Worm (Caenorhabditis elegans) whole organism, dauer: ENCODE measurements around the gene gst-33.
"Not testable (repeated sequence)": the region's sequence is repeated elsewhere in the genome, so short reads cannot be mapped to it uniquely, and the experiment has no call there.

Source experiments
- unc-62 ChIP-seq: sonication (generic microtip); optimal IDR thresholded peaks from 2 replicates; lab custom pipeline; 2017; ENCODE audit warnings: missing biosample characterization, missing genetic modification reagents, missing genetic modification characterization

Gene gst-33

DNA sequence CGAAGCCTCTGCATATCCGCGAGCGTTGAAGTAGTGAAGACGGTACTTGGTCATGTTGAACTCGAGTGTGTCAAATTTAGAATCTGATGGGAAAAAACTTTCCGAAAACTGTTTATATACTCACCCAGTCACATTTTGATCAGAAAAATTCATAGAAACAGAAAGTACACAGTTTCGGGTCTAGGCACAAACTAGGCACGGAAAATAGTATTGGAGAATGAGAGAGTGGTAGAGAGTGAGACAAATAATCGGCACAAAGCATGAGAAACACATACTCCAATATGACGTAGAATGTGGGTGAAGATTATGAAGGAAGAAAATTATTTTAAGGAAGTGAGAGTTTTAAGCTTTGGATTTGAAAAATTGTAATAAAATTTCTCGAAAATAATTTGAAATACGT is at the start of gene gst-33:
gst-33 (minus strand) TSS at position 127 of the 400 bp plus-strand sequence.
- no peak for TF ChIP-seq unc-62 (GFP tag; lab: Kevin White, UChicago)

- TF ChIP-seq unc-62 (GFP tag; lab: Kevin White, UChicago), result no peak
Measured at ce11 chrV:3517889-3518288, 49.5 kb upstream of the gst-33 start, which contains the start of gene str-227. Gene str-227 (plus strand): TSS chrV:3518189.

- no peak for TF ChIP-seq unc-62 (GFP tag; lab: Kevin White, UChicago)
Measured at ce11 chrV:3512381-3512780, 44.0 kb upstream of the gst-33 start, which contains the start of gene str-226. Gene str-226 (plus strand): TSS chrV:3512681.

DNA sequence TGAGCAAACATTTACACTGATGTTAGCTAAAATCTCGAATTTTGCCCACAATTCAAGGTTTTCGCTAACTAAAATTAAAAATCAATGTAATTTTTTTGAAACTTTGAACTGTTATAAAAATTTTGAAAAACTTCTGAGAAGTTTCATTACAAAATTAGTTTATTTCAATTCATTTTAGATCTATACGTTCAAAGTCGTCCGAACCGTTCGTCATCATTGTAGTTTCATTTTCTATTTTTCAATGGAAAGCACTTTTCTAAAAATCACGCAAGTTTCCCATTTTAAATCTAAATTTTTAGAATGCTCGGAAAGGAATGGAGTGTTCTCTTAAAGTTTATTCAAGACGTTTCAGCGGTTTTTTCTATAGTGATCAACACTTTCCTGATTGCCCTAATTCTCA is 41.5 kb upstream of the gst-33 start, which contains the start of gene str-228:
str-228 (plus strand) TSS at position 301 of the 400 bp plus-strand sequence.
- no peak for TF ChIP-seq unc-62 (GFP tag; lab: Kevin White, UChicago)

DNA sequence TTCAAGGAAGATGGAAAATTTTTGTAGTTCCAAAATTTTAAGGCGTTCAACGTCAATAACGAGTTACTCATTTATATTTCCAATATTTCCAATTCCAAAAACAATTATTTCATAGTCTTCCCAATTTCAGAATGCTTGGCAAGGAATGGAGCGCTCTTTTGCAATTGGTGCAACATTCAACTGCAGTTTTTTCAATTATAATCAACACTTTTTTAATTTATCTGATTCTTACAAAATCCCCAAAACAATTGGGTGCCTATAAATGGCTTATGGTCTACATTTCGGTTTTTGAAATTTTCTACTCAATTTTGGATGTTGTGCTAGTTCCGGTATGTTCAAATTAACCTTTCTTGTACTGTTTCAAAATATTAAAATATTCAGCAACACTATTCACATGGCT is 39.3 kb upstream of the gst-33 start, which contains the start of gene str-225:
str-225 (plus strand) TSS at position 132 of the 400 bp plus-strand sequence.
- no peak for TF ChIP-seq unc-62 (GFP tag; lab: Kevin White, UChicago)

- not testable (repeated sequence) for TF ChIP-seq unc-62 (GFP tag; lab: Kevin White, UChicago)
Measured at ce11 chrV:3506252-3506651, 37.9 kb upstream of the gst-33 start, which contains the start of gene ugt-64. Gene ugt-64 (minus strand): TSS chrV:3506352.

DNA sequence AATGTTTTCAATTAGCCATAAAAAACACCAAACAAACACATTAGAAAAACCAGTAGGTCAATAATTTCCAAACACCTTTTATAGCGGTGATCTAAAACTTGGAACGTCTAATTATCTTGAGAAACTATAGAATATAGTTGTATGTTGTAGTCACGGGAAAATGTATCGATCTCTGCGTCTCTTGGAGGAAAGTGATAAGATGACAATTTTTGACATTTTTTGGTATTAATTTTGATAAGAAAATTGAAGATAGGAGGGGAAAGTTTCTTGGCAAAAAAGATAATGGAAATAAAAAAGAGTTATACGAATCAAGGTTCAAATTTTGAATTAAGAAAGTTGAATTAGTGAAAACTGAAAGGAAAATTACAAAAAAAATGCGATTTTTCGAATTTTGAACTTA is 37.4 kb upstream of the gst-33 start:
- no peak for TF ChIP-seq unc-62 (GFP tag; lab: Kevin White, UChicago)

DNA sequence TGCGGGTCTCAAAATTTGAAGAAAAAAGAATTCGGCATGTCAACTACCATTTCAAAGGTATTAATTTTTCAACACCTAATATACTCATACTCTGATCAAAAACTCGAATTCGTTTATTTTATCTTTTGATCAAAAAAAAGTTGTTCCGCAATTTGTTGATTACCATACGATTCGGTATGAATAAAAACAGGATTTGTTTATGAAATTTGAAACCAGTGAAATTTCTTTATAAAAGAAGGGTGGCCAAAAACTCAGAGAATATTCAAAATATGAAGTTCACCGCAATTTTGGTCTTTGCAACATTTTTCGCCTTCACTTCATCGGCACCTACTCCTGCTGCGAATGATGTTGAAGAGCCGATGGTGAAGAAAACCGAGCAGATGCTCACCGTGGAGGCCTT is 33.7 kb upstream of the gst-33 start, which contains the start of the genes C07G3.8 and C07G3.10:
C07G3.8 (minus strand) TSS at position 101 of the 400 bp plus-strand sequence.
C07G3.10 (plus strand) TSS at position 270 of the 400 bp plus-strand sequence.
- TF ChIP-seq unc-62 (GFP tag; lab: Kevin White, UChicago), result no peak

ce11 chrV:3496880-3497279 is 28.5 kb upstream of the gst-33 start, which contains the start of gene C07G3.15:
Gene C07G3.15 (minus strand): TSS chrV:3496980.
- TF ChIP-seq unc-62 (GFP tag; lab: Kevin White, UChicago), result no peak

- TF ChIP-seq unc-62 (GFP tag; lab: Kevin White, UChicago), result no peak
Measured at ce11 chrV:3490435-3490834, 22.1 kb upstream of the gst-33 start, which contains the start of gene srbc-36. Gene srbc-36 (minus strand): TSS chrV:3490535.

DNA sequence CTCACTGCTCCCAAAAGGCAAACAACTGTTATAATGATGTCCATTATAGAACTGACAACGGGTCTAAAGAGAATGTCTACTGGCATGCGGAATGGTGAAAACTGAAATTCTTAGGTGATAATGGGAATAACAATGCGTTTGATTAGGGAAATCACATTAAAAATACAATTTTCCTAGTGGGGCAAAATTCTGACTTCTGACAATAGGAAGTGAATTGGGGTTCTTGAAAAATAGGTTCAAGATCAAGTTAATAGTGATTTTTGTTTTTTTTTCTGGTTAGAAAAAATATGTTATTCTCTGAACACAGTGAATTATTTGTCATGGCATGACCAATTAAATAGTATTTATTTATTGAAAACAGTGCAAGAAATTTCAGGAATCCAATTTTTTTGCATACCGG is 18.5 kb upstream of the gst-33 start, which contains the start of gene srbc-32:
srbc-32 (minus strand) TSS at position 101 of the 400 bp plus-strand sequence.
- TF ChIP-seq unc-62 (GFP tag; lab: Kevin White, UChicago), result no peak

DNA sequence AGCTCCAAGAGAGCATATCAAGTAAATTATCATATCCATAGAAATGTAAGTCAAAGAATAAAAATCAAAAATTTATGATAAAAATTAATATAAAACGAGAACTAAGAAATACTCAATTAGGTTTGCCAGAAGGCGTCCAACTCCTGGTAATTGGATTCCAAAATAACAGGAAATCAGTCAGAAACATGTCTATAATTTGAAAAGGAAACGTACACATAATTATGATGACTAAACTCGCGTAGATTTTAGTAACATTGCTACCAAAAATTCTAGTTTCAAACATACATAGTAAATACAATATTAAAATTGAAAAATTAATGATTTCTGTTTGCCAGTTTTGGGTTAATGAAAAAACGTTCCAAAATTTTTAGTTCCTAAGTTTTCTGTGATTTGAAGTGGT is 16.3 kb upstream of the gst-33 start, which contains the start of gene srbc-33:
srbc-33 (minus strand) TSS at position 101 of the 400 bp plus-strand sequence.
- no peak for TF ChIP-seq unc-62 (GFP tag; lab: Kevin White, UChicago)

ce11 chrV:3482550-3483002 is 14.2 kb upstream of the gst-33 start, which contains the start of gene lys-7:
Gene lys-7 (minus strand): TSS chrV:3482600.
- TF ChIP-seq unc-62 (GFP tag; lab: Kevin White, UChicago), result no peak

DNA sequence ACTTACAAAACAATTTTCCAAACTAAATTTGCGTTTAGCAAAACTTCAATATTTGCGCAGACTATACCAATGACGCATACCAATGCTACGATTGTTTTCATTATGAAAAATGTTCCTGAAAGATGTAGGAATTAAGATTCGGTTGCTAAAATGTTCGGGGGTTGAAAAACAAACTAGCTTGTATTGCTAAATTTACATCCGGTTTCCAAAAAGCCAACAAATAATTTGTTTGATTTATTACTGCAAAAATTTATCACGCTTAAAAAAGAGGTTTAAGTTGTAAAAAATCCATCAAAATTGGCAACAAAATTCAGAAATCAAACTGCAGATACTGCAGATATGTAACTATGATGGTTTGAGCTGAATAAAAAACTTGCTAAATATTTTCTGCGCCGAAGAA is 12.0 kb upstream of the gst-33 start, which contains the start of gene srbc-30:
srbc-30 (minus strand) TSS at position 101 of the 400 bp plus-strand sequence.
- no peak for TF ChIP-seq unc-62 (GFP tag; lab: Kevin White, UChicago)

ce11 chrV:3477496-3477895 is 9.1 kb upstream of the gst-33 start, which contains the start of gene srbc-31:
Gene srbc-31 (minus strand): TSS chrV:3477596.
- TF ChIP-seq unc-62 (GFP tag; lab: Kevin White, UChicago), result no peak

DNA sequence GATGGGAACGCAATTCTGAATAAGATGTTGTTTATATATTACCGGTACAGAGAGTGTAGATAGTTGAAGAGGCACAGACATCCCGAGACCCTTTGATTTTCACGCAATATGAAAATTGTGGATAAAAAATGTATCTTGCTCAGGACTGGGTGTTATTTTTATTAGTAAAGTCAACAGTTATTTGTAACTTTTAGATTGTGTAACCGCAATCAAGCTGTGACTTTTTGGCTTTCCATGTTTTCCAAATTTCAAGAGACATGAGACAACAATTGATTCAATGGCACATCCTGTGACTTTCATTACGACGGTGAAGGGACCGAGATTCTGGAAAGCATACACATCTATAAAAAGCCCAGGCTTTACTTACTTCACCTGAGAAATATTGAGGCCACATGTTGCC is 7.9 kb upstream of the gst-33 start:
- TF ChIP-seq unc-62 (GFP tag; lab: Kevin White, UChicago), result no peak

ce11 chrV:3475021-3475420 is 6.7 kb upstream of the gst-33 start, which contains the start of gene oac-2:
Gene oac-2 (minus strand): TSS chrV:3475121.
- TF ChIP-seq unc-62 (GFP tag; lab: Kevin White, UChicago), result no peak
